Fruit fly (Drosophila melanogaster): Measurements from ENCODE around the gene mamo.

Gene mamo

dm6 chrX:13815526-13816173, 174.7 kb downstream of the mamo start (continued):
- TF ChIP-seq D19B (GFP tag; optimal IDR thresholded peaks at IDR 0.05) (no peak), Opbp (GFP tag; IDR thresholded peaks at IDR 0.05; ENCODE audit: partially characterized antibody) (no peak), dysf (GFP tag; IDR thresholded peaks at IDR 0.05) (peak; percentile 82), CG12659 (GFP tag; optimal IDR thresholded peaks at IDR 0.05) (peak; percentile 68), dati (GFP tag; IDR thresholded peaks at IDR 0.05) (no peak), CG7928 (GFP tag; optimal IDR thresholded peaks at IDR 0.05) (no peak), ftz-f1 (GFP tag; optimal IDR thresholded peaks at IDR 0.05) (no peak), Lim3 (GFP tag; IDR thresholded peaks at IDR 0.05) (no peak), tx (GFP tag; optimal IDR thresholded peaks at IDR 0.05) (no peak), GATAe (GFP tag; conservative IDR thresholded peaks at IDR 0.05) (no peak), CG14014 (GFP tag; IDR thresholded peaks at IDR 0.05) (no peak), maf-S (GFP tag; optimal IDR thresholded peaks at IDR 0.05) (no peak), CG11723 (GFP tag; optimal IDR thresholded peaks at IDR 0.05) (peak; percentile 48), Dref (GFP tag; IDR thresholded peaks at IDR 0.05) (no peak), CG2129 (GFP tag; IDR thresholded peaks at IDR 0.05; ENCODE audit: partially characterized antibody) (no peak), toy (GFP tag; IDR thresholded peaks at IDR 0.05) (no peak), kni (GFP tag; optimal IDR thresholded peaks at IDR 0.05) (peak; percentile 18), odd (GFP tag; optimal IDR thresholded peaks at IDR 0.05) (peak; percentile 40), CG4328 (GFP tag; optimal IDR thresholded peaks at IDR 0.05) (peak; percentile 59), bowl (GFP tag; IDR thresholded peaks at IDR 0.05) (no peak), CG6272 (GFP tag; IDR thresholded peaks at IDR 0.05) (no peak), ham (GFP tag; IDR thresholded peaks at IDR 0.05) (no peak), cg (GFP tag; optimal IDR thresholded peaks at IDR 0.05) (no peak), Fer2 (tag; optimal IDR thresholded peaks at IDR 0.05) (no peak), esg (GFP tag; conservative IDR thresholded peaks at IDR 0.05) (peak; percentile 60), Dip3 (GFP tag; optimal IDR thresholded peaks at IDR 0.05) (peak; percentile 14), CG30403 (GFP tag; optimal IDR thresholded peaks at IDR 0.05) (peak; percentile 65), sisA (GFP tag; IDR thresholded peaks at IDR 0.05) (peak; percentile 51), cad (GFP tag; optimal IDR thresholded peaks at IDR 0.05) (no peak), stc (GFP tag; IDR thresholded peaks at IDR 0.05) (peak; percentile 52; the same call in 1 of the 2 replicates), CG2202 (tag; optimal IDR thresholded peaks at IDR 0.05) (no peak), CG12236 (GFP tag; optimal IDR thresholded peaks at IDR 0.05) (peak; percentile 25), ind (GFP tag; optimal IDR thresholded peaks at IDR 0.05) (peak; percentile 60), CG4854 (GFP tag; optimal IDR thresholded peaks at IDR 0.05) (no peak), CG13424 (tag; optimal IDR thresholded peaks at IDR 0.05) (peak; percentile 75), Dll (GFP tag; IDR thresholded peaks at IDR 0.05; ENCODE audit: partially characterized antibody) (no peak), tin (GFP tag; optimal IDR thresholded peaks at IDR 0.05) (peak; percentile 51), TFAM (GFP tag; optimal IDR thresholded peaks at IDR 0.05) (no peak), hth (optimal IDR thresholded peaks at IDR 0.05) (no peak), CG10321 (GFP tag; IDR thresholded peaks at IDR 0.05) (no peak), bigmax (GFP tag; optimal IDR thresholded peaks at IDR 0.05) (no peak), Vsx1 (GFP tag; optimal IDR thresholded peaks at IDR 0.05) (peak; percentile 34), zfh1 (GFP tag; IDR thresholded peaks at IDR 0.05) (no peak), dan (GFP tag; IDR thresholded peaks at IDR 0.05) (no peak), CG6791 (GFP tag; IDR thresholded peaks at IDR 0.05; ENCODE audit: partially characterized antibody) (no peak), CG32772 (GFP tag; IDR thresholded peaks at IDR 0.05) (peak; percentile 31; the same call in 1 of the 2 replicates), pan (optimal IDR thresholded peaks at IDR 0.05) (no peak), pan (GFP tag; optimal IDR thresholded peaks at IDR 0.05 in 1 of 2, IDR thresholded peaks at IDR 0.05 in 1 of 2) (no peak), hbn (GFP tag; IDR thresholded peaks at IDR 0.05; ENCODE audit: partially characterized antibody) (no peak), CG15696 (tag; optimal IDR thresholded peaks at IDR 0.05) (peak; percentile 34), CG33557 (GFP tag; optimal IDR thresholded peaks at IDR 0.05) (no peak)

Data from whole organism, embryonic.